Worm (Caenorhabditis elegans) whole organism, early embryonic: ENCODE measurements around the gene perm-1.

Source experiments
- aly-1 ChIP-seq: sonication (generic microtip); optimal IDR thresholded peaks from 2 replicates; lab custom pipeline; 2016; ENCODE audit warnings: missing genetic modification characterization, missing compliant biosample characterization
- ama-1 ChIP-seq: fragments of 150-350 bp; optimal IDR thresholded peaks from 2 replicates; lab custom pipeline; 2014
- ceh-36 ChIP-seq: sonication (generic microtip); optimal IDR thresholded peaks from 2 replicates; lab custom pipeline; 2016; ENCODE audit warnings: missing genetic modification characterization, inconsistent platforms, missing compliant biosample characterization
- ets-7 ChIP-seq: sonication (generic microtip); optimal IDR thresholded peaks from 2 replicates; lab custom pipeline; 2016; ENCODE audit warnings: missing genotype, missing genetic modification characterization, missing compliant biosample characterization
- flt-1 ChIP-seq: fragments of 200-800 bp; sonication (Bioruptor generic); IDR thresholded peaks from 2 replicates; pipeline ENCODE4 v1.3.6; 2022; ENCODE audit warnings: missing genetic modification characterization, missing compliant biosample characterization
- hmg-4 ChIP-seq: fragments of 200-800 bp; sonication (Bioruptor generic); optimal IDR thresholded peaks from 2 replicates; lab custom pipeline; 2018; ENCODE audit warnings: mild to moderate bottlenecking, missing genetic modification characterization, missing compliant biosample characterization
- hnd-1 ChIP-seq: sonication (generic microtip); optimal IDR thresholded peaks from 2 replicates; lab custom pipeline; 2016; ENCODE audit warnings: missing genetic modification characterization, missing compliant biosample characterization
- pes-1 ChIP-seq: fragments of 200-800 bp; sonication (Bioruptor generic); IDR thresholded peaks from 2 replicates; pipeline ENCODE4 v1.3.6; 2022; ENCODE audit warnings: missing genetic modification reagents, missing genetic modification characterization, missing compliant biosample characterization
- sea-1 ChIP-seq: fragments of 200-800 bp; sonication (Bioruptor generic); conservative IDR thresholded peaks from 2 replicates; pipeline ENCODE4 v1.3.6; 2022; ENCODE audit warnings: missing genetic modification characterization, missing compliant biosample characterization
- tra-4 ChIP-seq: sonication (generic microtip); optimal IDR thresholded peaks from 2 replicates; lab custom pipeline; 2017; ENCODE audit warnings: missing genetic modification characterization, missing compliant biosample characterization

DNA sequence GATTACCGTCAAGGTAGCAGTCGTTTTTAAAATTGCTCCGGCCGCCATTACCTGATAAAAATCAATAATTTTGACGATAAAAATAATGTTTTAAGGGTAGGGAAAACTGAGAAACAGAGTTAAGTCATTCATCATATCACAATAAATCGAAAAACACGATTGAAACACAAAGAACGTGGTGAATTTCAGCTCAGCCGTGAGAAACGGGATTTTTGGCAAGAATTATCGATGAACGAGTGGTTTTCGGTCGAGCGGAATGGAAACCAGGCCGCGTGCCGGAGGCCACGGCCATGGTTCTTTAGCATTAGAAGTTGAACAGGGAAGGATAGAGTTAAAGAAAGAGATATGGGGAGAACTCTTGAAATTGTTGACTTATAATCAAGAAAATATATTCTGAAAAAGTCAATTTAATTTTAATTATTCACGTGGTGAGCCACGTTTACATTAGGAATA is 1.3 kb upstream of the perm-1 start, which contains the start of the genes vha-4 and T01H3.5:
- TF ChIP-seq ama-1, result no peak
- no peak for TF ChIP-seq sea-1 (GFP tag; lab: Robert Waterston, UW)
- no peak for TF ChIP-seq ceh-36 (tag; lab: Kevin White, UChicago)
- no peak for TF ChIP-seq pes-1
- no peak for TF ChIP-seq hnd-1 (tag; lab: Kevin White, UChicago)
- TF ChIP-seq flt-1 (GFP tag; lab: Robert Waterston, UW), result no peak
- no peak for TF ChIP-seq ets-7 (tag; lab: Kevin White, UChicago)
- TF ChIP-seq tra-4 (tag; lab: Kevin White, UChicago), result no peak
- TF ChIP-seq hmg-4 (GFP tag; lab: Kevin White, UChicago), result no peak
- TF ChIP-seq aly-1, result no peak
